Worm (Caenorhabditis elegans) whole organism, early embryonic: ENCODE data around the gene R11D1.4.

ENCODE experiments used
- B0310.2 ChIP-seq: sonication (generic microtip); optimal IDR thresholded peaks from 2 replicates; lab custom pipeline; 2016; ENCODE audit warnings: mild to moderate bottlenecking, missing genetic modification characterization, missing compliant biosample characterization
- F13C5.2 ChIP-seq: sonication (generic microtip); optimal IDR thresholded peaks from 2 replicates; lab custom pipeline; 2017; ENCODE audit warnings: mild to moderate bottlenecking, missing genetic modification characterization, inconsistent platforms, missing compliant biosample characterization
- aly-1 ChIP-seq: sonication (generic microtip); optimal IDR thresholded peaks from 2 replicates; lab custom pipeline; 2016; ENCODE audit warnings: missing genetic modification characterization, missing compliant biosample characterization
- ama-1 ChIP-seq: fragments of 150-350 bp; optimal IDR thresholded peaks from 2 replicates; lab custom pipeline; 2014
- ceh-13 ChIP-seq: fragments of 200-800 bp; sonication (Bioruptor generic); optimal IDR thresholded peaks from 2 replicates; lab custom pipeline; 2018; ENCODE audit warnings: mild to moderate bottlenecking, missing genetic modification characterization, missing compliant biosample characterization
- ceh-36 ChIP-seq: sonication (generic microtip); optimal IDR thresholded peaks from 2 replicates; lab custom pipeline; 2016; ENCODE audit warnings: missing genetic modification characterization, inconsistent platforms, missing compliant biosample characterization
- ets-7 ChIP-seq: sonication (generic microtip); optimal IDR thresholded peaks from 2 replicates; lab custom pipeline; 2016; ENCODE audit warnings: missing genotype, missing genetic modification characterization, missing compliant biosample characterization
- flt-1 ChIP-seq: fragments of 200-800 bp; sonication (Bioruptor generic); IDR thresholded peaks from 2 replicates; pipeline ENCODE4 v1.3.6; 2022; ENCODE audit warnings: missing genetic modification characterization, missing compliant biosample characterization
- hmbx-1 ChIP-seq: sonication (generic microtip); optimal IDR thresholded peaks from 2 replicates; lab custom pipeline; 2016; ENCODE audit warnings: mild to moderate bottlenecking, missing genetic modification characterization, missing compliant biosample characterization
- hmg-4 ChIP-seq: fragments of 200-800 bp; sonication (Bioruptor generic); optimal IDR thresholded peaks from 2 replicates; lab custom pipeline; 2018; ENCODE audit warnings: mild to moderate bottlenecking, missing genetic modification characterization, missing compliant biosample characterization
- hnd-1 ChIP-seq: sonication (generic microtip); optimal IDR thresholded peaks from 2 replicates; lab custom pipeline; 2016; ENCODE audit warnings: missing genetic modification characterization, missing compliant biosample characterization
- pes-1 ChIP-seq: fragments of 200-800 bp; sonication (Bioruptor generic); IDR thresholded peaks from 2 replicates; pipeline ENCODE4 v1.3.6; 2022; ENCODE audit warnings: missing genetic modification reagents, missing genetic modification characterization, missing compliant biosample characterization
- scrt-1 ChIP-seq: fragments of 200-800 bp; sonication (Bioruptor generic); IDR thresholded peaks from 2 replicates; pipeline ENCODE4 v1.3.6; 2022; ENCODE audit warnings: missing genetic modification characterization, missing compliant biosample characterization
- sea-1 ChIP-seq: fragments of 200-800 bp; sonication (Bioruptor generic); conservative IDR thresholded peaks from 2 replicates; pipeline ENCODE4 v1.3.6; 2022; ENCODE audit warnings: missing genetic modification characterization, missing compliant biosample characterization
- tbx-11 ChIP-seq: fragments of 200-800 bp; sonication (Bioruptor generic); IDR thresholded peaks from 2 replicates; pipeline ENCODE4 v1.3.6; 2022; ENCODE audit warnings: missing genetic modification characterization, missing compliant biosample characterization
- tbx-37 ChIP-seq: fragments of 200-800 bp; sonication (Bioruptor generic); conservative IDR thresholded peaks from 2 replicates; pipeline ENCODE4 v1.3.6; 2022; ENCODE audit warnings: missing genetic modification reagents, missing genetic modification characterization, missing compliant biosample characterization
- tra-4 ChIP-seq: sonication (generic microtip); optimal IDR thresholded peaks from 2 replicates; lab custom pipeline; 2017; ENCODE audit warnings: missing genetic modification characterization, missing compliant biosample characterization

Gene R11D1.4

ce11 chrV:12711999-12712398, 2.0 kb downstream of the R11D1.4 start, which contains the start of gene R11D1.3:
Gene R11D1.3 (minus strand): TSS chrV:12712099.
- TF ChIP-seq hmg-4 (GFP tag; lab: Kevin White, UChicago): no peak
- TF ChIP-seq ets-7 (tag; lab: Kevin White, UChicago): no peak
- TF ChIP-seq pes-1: no peak
- no peak for TF ChIP-seq tra-4 (tag; lab: Kevin White, UChicago)
- TF ChIP-seq aly-1 (tag; lab: Kevin White, UChicago): no peak
- no peak for TF ChIP-seq tbx-11 (GFP tag; lab: Robert Waterston, UW)
- no peak for TF ChIP-seq hmbx-1 (tag; lab: Kevin White, UChicago)
- no peak for TF ChIP-seq B0310.2 (tag; lab: Kevin White, UChicago)
- TF ChIP-seq tbx-37 (GFP tag; lab: Robert Waterston, UW): no peak
- TF ChIP-seq F13C5.2: no peak
- no peak for TF ChIP-seq scrt-1
- TF ChIP-seq ceh-36 (tag; lab: Kevin White, UChicago): no peak
- no peak for TF ChIP-seq ceh-13 (GFP tag; lab: Kevin White, UChicago)
- no peak for TF ChIP-seq hnd-1
- TF ChIP-seq ama-1 (lab: Kevin White, UChicago): no peak

- no peak for TF ChIP-seq hmbx-1 (tag; lab: Kevin White, UChicago)
- TF ChIP-seq F13C5.2: no peak
- TF ChIP-seq tra-4 (tag; lab: Kevin White, UChicago): no peak
- no peak for TF ChIP-seq hmg-4 (GFP tag; lab: Kevin White, UChicago)
- TF ChIP-seq ets-7 (tag; lab: Kevin White, UChicago): no peak
- TF ChIP-seq ceh-36 (tag; lab: Kevin White, UChicago): no peak
- no peak for TF ChIP-seq pes-1
- TF ChIP-seq tbx-11 (GFP tag; lab: Robert Waterston, UW): no peak
- no peak for TF ChIP-seq aly-1 (tag; lab: Kevin White, UChicago)
- TF ChIP-seq sea-1 (GFP tag; lab: Robert Waterston, UW): no peak
- TF ChIP-seq ama-1 (lab: Kevin White, UChicago): no peak
- TF ChIP-seq flt-1: no peak
- no peak for TF ChIP-seq ceh-13 (GFP tag; lab: Kevin White, UChicago)
- no peak for TF ChIP-seq scrt-1
- TF ChIP-seq B0310.2 (tag; lab: Kevin White, UChicago): no peak
- TF ChIP-seq hnd-1: no peak
- TF ChIP-seq tbx-37 (GFP tag; lab: Robert Waterston, UW): no peak
Measured at ce11 chrV:12708305-12708704, 5.7 kb downstream of the R11D1.4 start, which contains the start of gene R11D1.2. Gene R11D1.2 (plus strand): TSS chrV:12708605.

ce11 chrV:12706511-12706910, 7.5 kb downstream of the R11D1.4 start:
- TF ChIP-seq pes-1 (no peak), F13C5.2 (no peak), tbx-11 (GFP tag; lab: Robert Waterston, UW) (no peak), scrt-1 (no peak), sea-1 (GFP tag; lab: Robert Waterston, UW) (no peak), tbx-37 (GFP tag; lab: Robert Waterston, UW) (no peak), ceh-13 (GFP tag; lab: Kevin White, UChicago) (no peak), aly-1 (tag; lab: Kevin White, UChicago) (no peak), tra-4 (tag; lab: Kevin White, UChicago) (no peak), flt-1 (no peak), hmbx-1 (tag; lab: Kevin White, UChicago) (no peak), ets-7 (tag; lab: Kevin White, UChicago) (no peak), ceh-36 (tag; lab: Kevin White, UChicago) (no peak), B0310.2 (tag; lab: Kevin White, UChicago) (no peak), hmg-4 (GFP tag; lab: Kevin White, UChicago) (no peak)

- TF ChIP-seq ama-1 (lab: Kevin White, UChicago) (no peak), hmbx-1 (tag; lab: Kevin White, UChicago) (no peak), flt-1 (no peak), tbx-37 (GFP tag; lab: Robert Waterston, UW) (no peak), ceh-36 (tag; lab: Kevin White, UChicago) (no peak), ets-7 (tag; lab: Kevin White, UChicago) (no peak), tbx-11 (GFP tag; lab: Robert Waterston, UW) (no peak), hnd-1 (no peak), pes-1 (no peak), B0310.2 (tag; lab: Kevin White, UChicago) (no peak)
Measured at ce11 chrV:12704077-12704476, 9.9 kb downstream of the R11D1.4 start, which contains the start of gene R11D1.1. Gene R11D1.1 (plus strand): TSS chrV:12704377.

ce11 chrV:12701613-12702012, 12.4 kb downstream of the R11D1.4 start:
- no peak for TF ChIP-seq tbx-11 (GFP tag; lab: Robert Waterston, UW)
- no peak for TF ChIP-seq tbx-37 (GFP tag; lab: Robert Waterston, UW)
- no peak for TF ChIP-seq hnd-1
- no peak for TF ChIP-seq scrt-1
- TF ChIP-seq F13C5.2: no peak
- TF ChIP-seq tra-4 (tag; lab: Kevin White, UChicago): no peak
- no peak for TF ChIP-seq pes-1
- TF ChIP-seq ceh-13 (GFP tag; lab: Kevin White, UChicago): no peak
- TF ChIP-seq B0310.2 (tag; lab: Kevin White, UChicago): no peak
- no peak for TF ChIP-seq hmg-4 (GFP tag; lab: Kevin White, UChicago)
- TF ChIP-seq flt-1: no peak
- no peak for TF ChIP-seq aly-1 (tag; lab: Kevin White, UChicago)
- no peak for TF ChIP-seq ets-7 (tag; lab: Kevin White, UChicago)
- TF ChIP-seq ceh-36 (tag; lab: Kevin White, UChicago): no peak
- no peak for TF ChIP-seq ama-1 (lab: Kevin White, UChicago)

ce11 chrV:12697364-12697901, 16.6 kb downstream of the R11D1.4 start, which contains the start of gene istr-1:
Gene istr-1 (plus strand): TSS chrV:12697858.
- TF ChIP-seq aly-1 (tag; lab: Kevin White, UChicago): no peak
- no peak for TF ChIP-seq ama-1 (lab: Kevin White, UChicago)
- TF ChIP-seq hnd-1: no peak
- TF ChIP-seq F13C5.2: no peak
- TF ChIP-seq ets-7 (tag; lab: Kevin White, UChicago): no peak
- no peak for TF ChIP-seq flt-1
- TF ChIP-seq scrt-1: no peak
- no peak for TF ChIP-seq ceh-36 (tag; lab: Kevin White, UChicago)
- TF ChIP-seq tbx-11 (GFP tag; lab: Robert Waterston, UW): no peak

ce11 chrV:12696790-12697189, 17.2 kb downstream of the R11D1.4 start:
- TF ChIP-seq flt-1 (no peak), B0310.2 (tag; lab: Kevin White, UChicago) (no peak), ceh-13 (GFP tag; lab: Kevin White, UChicago) (no peak), tra-4 (tag; lab: Kevin White, UChicago) (no peak), pes-1 (no peak), ceh-36 (tag; lab: Kevin White, UChicago) (no peak), F13C5.2 (no peak), tbx-11 (GFP tag; lab: Robert Waterston, UW) (no peak)
